Worm (Caenorhabditis elegans): ENCODE measurements around the gene F41B5.1.
A peak's percentile ranks its signal among the peaks of the same experiment; 100 is the strongest.

Gene F41B5.1

DNA sequence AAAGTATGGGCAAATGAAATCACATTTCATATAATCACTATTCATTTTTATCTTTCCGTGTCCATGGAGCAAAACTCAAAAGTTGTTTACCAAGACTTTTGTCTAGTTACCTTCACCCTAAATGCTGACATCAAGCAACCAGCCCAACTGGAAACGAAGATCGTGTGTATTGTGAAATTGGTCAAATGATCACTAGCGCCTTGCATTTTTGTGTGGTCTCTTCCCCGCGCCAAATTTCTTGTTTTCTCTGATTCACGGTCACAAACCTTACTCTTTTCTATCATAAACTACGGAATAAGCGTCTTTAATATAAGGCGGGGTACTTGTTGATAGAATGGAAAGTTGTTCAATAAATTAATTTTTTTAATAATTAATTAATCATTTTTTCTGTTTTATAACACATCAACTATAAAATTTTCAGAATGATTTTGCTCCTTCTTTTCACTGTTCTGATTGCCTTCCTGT lies 5.2 kb upstream of the F41B5.1 start, which contains the start of gene cyp-33C7:
cyp-33C7 (plus strand) TSS at position 415 of the 465 bp plus-strand sequence.
- TF ChIP-seq hmg-1.2 (GFP tag; IDR thresholded peaks at IDR 0.05) (peak; percentile 18; the same call in 1 of the 2 replicates), dox-1 (GFP tag; IDR thresholded peaks at IDR 0.05) (0 out of 2 replicates have a peak, but pooled peaks have one; percentile 46), mcd-1 (GFP tag; IDR thresholded peaks at IDR 0.05) (0 out of 2 replicates have a peak, but pooled peaks have one; percentile 11), unc-62 (GFP tag; optimal IDR thresholded peaks at IDR 0.05) (peak; percentile 28), attf-5 (GFP tag; optimal IDR thresholded peaks at IDR 0.05) (peak; percentile 56), rec-8 (tag; optimal IDR thresholded peaks at IDR 0.05) (no peak), fkh-3 (tag; optimal IDR thresholded peaks at IDR 0.05) (no peak), zfh-2 (GFP tag; conservative IDR thresholded peaks at IDR 0.05) (no peak), cebp-1 (GFP tag; IDR thresholded peaks at IDR 0.05) (peak; percentile 95), cebp-1 (tag; optimal IDR thresholded peaks at IDR 0.05) (peak; percentile 96), pha-4 (tag; optimal IDR thresholded peaks at IDR 0.05) (peak; percentile 62), aptf-2 (GFP tag; conservative IDR thresholded peaks at IDR 0.05) (no peak), ztf-18 (tag; optimal IDR thresholded peaks at IDR 0.05) (no peak), nhr-80 (tag; optimal IDR thresholded peaks at IDR 0.05) (peak; percentile 85), F23B12.7 (tag; optimal IDR thresholded peaks at IDR 0.05; ENCODE audit: insufficient read depth) (peak; percentile 9), nhr-120 (GFP tag; IDR thresholded peaks at IDR 0.05) (no peak)

DNA sequence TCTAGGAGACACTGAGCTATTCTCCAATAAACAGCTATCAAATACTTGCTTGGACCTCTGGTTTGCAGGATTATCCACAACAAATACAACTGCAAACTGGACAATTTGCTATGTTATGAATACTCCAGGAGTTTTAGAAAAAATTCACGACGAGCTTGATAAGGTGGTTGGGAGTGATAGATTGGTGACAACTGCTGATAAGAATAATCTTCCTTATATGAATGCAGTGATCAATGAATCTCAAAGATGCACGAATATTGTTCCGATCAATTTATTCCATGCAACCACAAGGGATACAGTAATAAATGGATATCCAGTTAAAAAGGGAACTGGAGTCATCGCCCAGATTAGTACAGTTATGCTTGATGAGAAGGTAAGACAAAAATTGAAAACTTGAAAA lies 3.6 kb upstream of the F41B5.1 start:
- TF ChIP-seq ztf-26 (tag; optimal IDR thresholded peaks at IDR 0.05) (no peak), nhr-80 (tag; optimal IDR thresholded peaks at IDR 0.05) (peak; percentile 31)

DNA sequence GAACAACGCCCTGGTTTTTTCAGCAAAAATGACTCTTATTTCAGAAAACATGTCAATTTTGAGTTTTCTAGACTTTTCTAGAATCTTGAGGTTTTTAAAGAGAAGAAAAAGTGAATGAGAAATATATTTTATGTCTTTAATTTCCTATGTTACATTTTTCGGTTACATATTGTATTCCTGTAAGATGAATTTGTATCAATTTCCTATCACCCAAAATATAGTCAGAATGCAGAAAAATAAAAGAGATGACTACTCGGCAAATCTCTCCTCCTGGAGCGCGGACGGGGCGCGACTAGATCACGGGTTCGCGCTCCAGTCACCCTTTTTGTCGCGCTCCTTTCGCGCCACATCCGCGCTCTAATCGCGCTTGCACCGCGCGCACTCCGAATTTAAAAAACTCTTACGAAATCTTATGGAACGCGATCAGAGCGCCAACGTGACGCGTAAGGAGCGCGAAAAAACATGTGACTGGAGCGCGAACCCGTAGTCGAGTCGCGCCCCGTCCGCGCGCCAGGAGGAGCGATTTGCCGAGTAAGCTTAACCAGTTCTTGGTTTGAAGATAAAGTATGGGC lies 694 bp upstream of the F41B5.1 start, which contains the start of gene str-253:
str-253 (minus strand) TSS at position 51 of the 572 bp plus-strand sequence.
- TF ChIP-seq aptf-3 (GFP tag; IDR thresholded peaks at IDR 0.05) (no peak), zfh-2 (GFP tag; conservative IDR thresholded peaks at IDR 0.05) (peak; percentile 68), cebp-1 (GFP tag; IDR thresholded peaks at IDR 0.05) (no peak), cebp-1 (tag; optimal IDR thresholded peaks at IDR 0.05) (peak; percentile 35), madf-6 (GFP tag; IDR thresholded peaks at IDR 0.05) (no peak)

DNA sequence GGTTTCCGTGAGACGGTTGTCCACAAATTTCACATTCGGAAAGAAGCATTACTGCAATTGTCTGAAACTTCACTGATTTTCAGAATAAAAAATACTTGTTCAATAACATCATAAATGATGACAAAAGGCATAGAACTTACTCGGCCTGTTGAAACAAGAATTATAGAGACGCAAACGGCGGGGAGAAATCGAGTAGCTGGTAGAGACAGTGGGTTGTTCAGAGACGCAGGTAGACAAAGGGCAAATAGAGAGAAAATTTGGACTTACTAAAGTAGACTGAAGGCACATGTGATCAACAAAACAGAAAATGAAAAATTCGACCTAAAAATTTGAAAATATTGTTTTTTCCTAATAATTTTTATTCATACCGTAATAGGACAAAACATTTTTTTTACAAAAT lies 4.4 kb downstream of the F41B5.1 start, which contains the start of gene nhr-182:
nhr-182 (minus strand) TSS at position 178 of the 400 bp plus-strand sequence.
- TF ChIP-seq zfh-2 (GFP tag; conservative IDR thresholded peaks at IDR 0.05) (no peak), attf-5 (GFP tag; optimal IDR thresholded peaks at IDR 0.05) (peak; percentile 2), hmg-1.2 (GFP tag; IDR thresholded peaks at IDR 0.05) (peak; percentile 76; the same call in 1 of the 2 replicates), chd-7 (tag; optimal IDR thresholded peaks at IDR 0.05) (no peak), hlh-26 (GFP tag; conservative IDR thresholded peaks at IDR 0.05) (no peak), nfya-1 (tag; optimal IDR thresholded peaks at IDR 0.05; ENCODE audit: borderline replicate concordance, insufficient read depth) (no peak), zim-3 (tag; optimal IDR thresholded peaks at IDR 0.05) (no peak), nhr-120 (GFP tag; IDR thresholded peaks at IDR 0.05) (no peak), mes-4 (tag; optimal IDR thresholded peaks at IDR 0.05) (no peak), nhr-80 (tag; optimal IDR thresholded peaks at IDR 0.05) (peak; percentile 14), cebp-1 (GFP tag; IDR thresholded peaks at IDR 0.05) (no peak), cebp-1 (tag; optimal IDR thresholded peaks at IDR 0.05) (peak; percentile 3), him-1 (tag; optimal IDR thresholded peaks at IDR 0.05) (no peak)

DNA sequence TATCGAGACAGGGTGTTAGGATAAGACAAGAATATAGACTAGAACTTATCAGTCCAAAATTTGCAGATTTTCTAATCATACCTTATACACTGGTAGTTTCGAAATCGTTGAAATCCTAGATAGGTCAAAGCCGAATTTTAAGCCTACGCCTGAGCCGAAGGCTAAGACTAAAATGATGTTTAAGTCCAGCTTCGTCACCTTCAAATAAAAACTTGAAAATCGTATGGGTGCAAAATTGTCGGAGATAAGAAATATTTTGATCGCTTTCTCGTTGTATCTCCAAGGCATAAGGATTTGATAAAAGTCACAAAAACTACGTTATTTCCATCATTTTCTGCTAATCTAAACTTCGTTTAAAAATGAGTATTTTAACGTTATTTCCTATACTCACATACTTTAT lies 5.3 kb downstream of the F41B5.1 start, which contains the start of gene F41B5.12:
F41B5.12 (plus strand) TSS at position 301 of the 400 bp plus-strand sequence.
- TF ChIP-seq lir-1 (GFP tag; conservative IDR thresholded peaks at IDR 0.05) (no peak), nfyb-1 (GFP tag; IDR thresholded peaks at IDR 0.05) (no peak), ets-4 (GFP tag; optimal IDR thresholded peaks at IDR 0.05) (no peak), sptf-2 (GFP tag; optimal IDR thresholded peaks at IDR 0.05) (no peak), rcor-1 (GFP tag; IDR thresholded peaks at IDR 0.05) (no peak), dox-1 (GFP tag; IDR thresholded peaks at IDR 0.05) (no peak), ccch-3 (GFP tag; optimal IDR thresholded peaks at IDR 0.05) (no peak), D2030.7 (GFP tag; IDR thresholded peaks at IDR 0.05) (no peak), rpc-1 (optimal IDR thresholded peaks at IDR 0.05) (no peak), rpc-1 (tag; optimal IDR thresholded peaks at IDR 0.05) (no peak), ztf-22 (GFP tag; optimal IDR thresholded peaks at IDR 0.05) (no peak), lin-26 (GFP tag; IDR thresholded peaks at IDR 0.05) (no peak)
